Worm (Caenorhabditis elegans): ENCODE measurements around the gene aat-1.

DNA sequence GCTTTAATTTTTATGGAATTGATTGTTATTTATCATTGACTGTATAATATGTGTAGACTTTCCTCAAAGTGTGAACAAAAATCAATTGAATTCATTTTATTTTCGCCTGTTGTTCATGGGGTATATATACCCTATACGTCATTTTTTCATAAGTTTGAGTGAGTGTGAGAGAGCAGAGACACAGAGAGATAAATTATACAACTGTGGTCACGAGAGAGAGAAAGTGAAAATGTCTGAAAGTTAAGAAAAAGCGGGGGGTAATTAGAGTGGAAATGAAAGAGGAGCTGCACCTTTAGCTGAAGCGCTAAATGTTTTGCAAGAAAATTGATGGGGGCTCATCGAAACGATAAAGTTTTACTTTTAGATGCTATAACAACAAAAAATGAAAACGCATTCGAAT, 24.3 kb upstream of the aat-1 start:
- no peak for TF ChIP-seq hmg-4 (GFP tag; optimal IDR thresholded peaks at IDR 0.05)
- no peak for TF ChIP-seq sea-1 (GFP tag; conservative IDR thresholded peaks at IDR 0.05)
- no peak for TF ChIP-seq ets-7 (tag; optimal IDR thresholded peaks at IDR 0.05)

All from whole organism, early embryonic.